Worm (Caenorhabditis elegans) whole organism, late embryonic: ENCODE results near the gene wht-4.

Experiments
- Y22D7AL.16 ChIP-seq: sonication (generic microtip); optimal IDR thresholded peaks from 2 replicates; lab custom pipeline; 2016; ENCODE audit warnings: missing genetic modification characterization, missing compliant biosample characterization
- ama-1 ChIP-seq: fragments of 150-350 bp; optimal IDR thresholded peaks from 2 replicates; lab custom pipeline; 2014
- dve-1 ChIP-seq: sonication (generic microtip); optimal IDR thresholded peaks from 2 replicates; lab custom pipeline; 2017; ENCODE audit warnings: antibody characterized with exemption, mild to moderate bottlenecking, missing genetic modification characterization, missing compliant biosample characterization

- TF ChIP-seq dve-1 (tag; lab: Kevin White, UChicago) (no peak), ama-1 (lab: Kevin White, UChicago) (no peak), Y22D7AL.16 (tag; lab: Kevin White, UChicago) (no peak)
Measured at ce11 chrII:3313442-3313841, 34.7 kb downstream of the wht-4 start, which contains the start of gene F39E9.6.
